Worm (Caenorhabditis elegans) whole organism, L1 larva: Measurements from ENCODE around the gene xpf-1.
A peak's percentile ranks its signal among the peaks of the same experiment; 100 is the strongest.

Experiments
- C04F5.9 ChIP-seq: sonication (generic microtip); optimal IDR thresholded peaks from 2 replicates; lab custom pipeline; 2016; ENCODE audit warnings: missing genetic modification characterization, missing compliant biosample characterization
- C34B4.2 ChIP-seq: sonication (generic microtip); optimal IDR thresholded peaks from 2 replicates; lab custom pipeline; 2017; ENCODE audit warnings: mild to moderate bottlenecking, missing genetic modification characterization, missing compliant biosample characterization
- F16B12.6 ChIP-seq: fragments of 150-350 bp; optimal IDR thresholded peaks from 2 replicates; lab custom pipeline; 2014; ENCODE audit warnings: missing biosample characterization, missing genetic modification characterization
- Y116A8C.19 ChIP-seq: sonication (generic microtip); optimal IDR thresholded peaks from 2 replicates; lab custom pipeline; 2016; ENCODE audit warnings: missing compliant biosample characterization, missing genetic modification characterization, borderline replicate concordance
- alr-1 ChIP-seq: fragments of 200-800 bp; sonication (Bioruptor generic); optimal IDR thresholded peaks from 2 replicates; lab custom pipeline; 2018; ENCODE audit warnings: borderline replicate concordance, mild to moderate bottlenecking, missing genetic modification characterization, missing compliant biosample characterization
- aly-2 ChIP-seq: fragments of 150-350 bp; optimal IDR thresholded peaks from 2 replicates; lab custom pipeline; 2014; ENCODE audit warnings: missing biosample characterization, missing genetic modification characterization
- blmp-1 ChIP-seq: fragments of 150-350 bp; optimal IDR thresholded peaks from 2 replicates; lab custom pipeline; 2014; ENCODE audit warnings: missing biosample characterization, missing genetic modification characterization
- ceh-63 ChIP-seq: fragments of 200-800 bp; sonication (Bioruptor generic); optimal IDR thresholded peaks from 2 replicates; lab custom pipeline; 2018; ENCODE audit warnings: mild to moderate bottlenecking, missing genetic modification characterization, missing compliant biosample characterization
- ceh-90 ChIP-seq: sonication (generic microtip); optimal IDR thresholded peaks from 2 replicates; lab custom pipeline; 2016; ENCODE audit warnings: missing genetic modification characterization, missing compliant biosample characterization
- ces-1 ChIP-seq: fragments of 150-350 bp; optimal IDR thresholded peaks from 2 replicates; lab custom pipeline; 2014; ENCODE audit warnings: missing biosample characterization, missing genetic modification reagents, missing genetic modification characterization
- dpl-1 ChIP-seq, 3 experiments: fragments of 150-350 bp in 2 of 3; sonication (generic microtip) in 1 of 3; optimal IDR thresholded peaks; 2 replicates each; lab custom pipeline; 2014 to 2017; ENCODE audit warnings: missing biosample characterization in 3 of 3, missing genetic modification characterization in 3 of 3, missing genetic modification reagents in 3 of 3
- dsc-1 ChIP-seq: sonication (generic microtip); optimal IDR thresholded peaks from 2 replicates; lab custom pipeline; 2016; ENCODE audit warnings: mild to moderate bottlenecking, missing genetic modification characterization, missing compliant biosample characterization
- egl-13 ChIP-seq: sonication (generic microtip); optimal IDR thresholded peaks from 2 replicates; lab custom pipeline; 2016; ENCODE audit warnings: missing genotype, missing genetic modification reagents, missing genetic modification characterization, missing compliant biosample characterization
- egl-27 ChIP-seq, 2 experiments: fragments of 150-350 bp in 1 of 2; sonication (generic microtip); optimal IDR thresholded peaks; 3 replicates each; lab custom pipeline; 2017 to 2018; ENCODE audit warnings: missing biosample characterization in 2 of 2, missing genetic modification characterization in 2 of 2, missing genetic modification reagents in 2 of 2
- elt-2 ChIP-seq: sonication (generic microtip); optimal IDR thresholded peaks from 2 replicates; lab custom pipeline; 2016; ENCODE audit warnings: missing genetic modification characterization, mild to moderate bottlenecking, inconsistent platforms, missing compliant biosample characterization, missing genetic modification reagents
- elt-3 ChIP-seq, 6 experiments: fragments of 150-350 bp in 1 of 6; sonication (generic microtip); optimal IDR thresholded peaks; 2 replicates each; lab custom pipeline; 2017 to 2018; ENCODE audit warnings: missing biosample characterization in 6 of 6, missing genetic modification characterization in 6 of 6, inconsistent platforms in 1 of 6
- ets-5 ChIP-seq: fragments of 200-800 bp; sonication (Bioruptor generic); IDR thresholded peaks from 2 replicates; pipeline ENCODE4 v1.3.6; 2022; ENCODE audit warnings: missing genetic modification characterization, missing compliant biosample characterization
- fkh-4 ChIP-seq: sonication (generic microtip); optimal IDR thresholded peaks from 2 replicates; lab custom pipeline; 2016; ENCODE audit warnings: missing compliant biosample characterization, missing genetic modification characterization, borderline replicate concordance
- fkh-8 ChIP-seq: sonication (generic microtip); optimal IDR thresholded peaks from 2 replicates; lab custom pipeline; 2016; ENCODE audit warnings: mild to moderate bottlenecking, missing genetic modification characterization, missing compliant biosample characterization
- grh-1 ChIP-seq: fragments of 200-800 bp; sonication (Bioruptor generic); IDR thresholded peaks from 2 replicates; pipeline ENCODE4 v1.3.6; 2022; ENCODE audit warnings: missing genetic modification reagents, missing genetic modification characterization, missing compliant biosample characterization
- hlh-17 ChIP-seq: fragments of 200-800 bp; sonication (Bioruptor generic); optimal IDR thresholded peaks from 2 replicates; lab custom pipeline; 2018; ENCODE audit warnings: missing genetic modification characterization, mild to moderate bottlenecking, missing compliant biosample characterization, moderate library complexity, borderline replicate concordance
- hlh-4 ChIP-seq: sonication (generic microtip); optimal IDR thresholded peaks from 2 replicates; lab custom pipeline; 2016; ENCODE audit warnings: mild to moderate bottlenecking, missing genetic modification characterization, missing compliant biosample characterization
- isw-1 ChIP-seq: fragments of 200-800 bp; sonication (Bioruptor generic); IDR thresholded peaks from 2 replicates; pipeline ENCODE4 v1.3.6; 2022; ENCODE audit warnings: missing genetic modification characterization, missing compliant biosample characterization
- jun-1 ChIP-seq: fragments of 150-350 bp; optimal IDR thresholded peaks from 2 replicates; lab custom pipeline; 2014; ENCODE audit warnings: missing biosample characterization, missing genetic modification reagents, missing genetic modification characterization
- lin-14 ChIP-seq: fragments of 200-800 bp; sonication (Bioruptor generic); optimal IDR thresholded peaks from 2 replicates; lab custom pipeline; 2018; ENCODE audit warnings: mild to moderate bottlenecking, missing genetic modification characterization, moderate library complexity, missing compliant biosample characterization
- lin-15B ChIP-seq: fragments of 150-350 bp; sonication (generic microtip); optimal IDR thresholded peaks from 3 replicates; lab custom pipeline; 2014; ENCODE audit warnings: missing biosample characterization, missing genetic modification characterization
- lin-35 ChIP-seq, 2 experiments: fragments of 150-350 bp; optimal IDR thresholded peaks; 2 replicates each; lab custom pipeline; 2014; ENCODE audit warnings: missing biosample characterization in 2 of 2, missing genetic modification characterization in 2 of 2, missing genetic modification reagents in 2 of 2
- lin-39 ChIP-seq: fragments of 150-350 bp; optimal IDR thresholded peaks from 2 replicates; lab custom pipeline; 2014; ENCODE audit warnings: missing biosample characterization, missing genetic modification reagents, missing genetic modification characterization
- mdl-1 ChIP-seq, 2 experiments: fragments of 150-350 bp; optimal IDR thresholded peaks; 2 replicates each; lab custom pipeline; 2014 to 2017; ENCODE audit warnings: missing biosample characterization in 2 of 2, missing genetic modification characterization in 2 of 2, inconsistent platforms in 1 of 2
- mep-1 ChIP-seq: fragments of 150-350 bp; optimal IDR thresholded peaks from 2 replicates; lab custom pipeline; 2014; ENCODE audit warnings: missing biosample characterization, missing genetic modification characterization
- nhr-12 ChIP-seq: sonication (generic microtip); optimal IDR thresholded peaks from 2 replicates; lab custom pipeline; 2017; ENCODE audit warnings: missing biosample characterization, missing genetic modification characterization
- nhr-20 ChIP-seq: sonication (generic microtip); optimal IDR thresholded peaks from 2 replicates; lab custom pipeline; 2016; ENCODE audit warnings: mild to moderate bottlenecking, missing genetic modification characterization, missing compliant biosample characterization
- nhr-237 ChIP-seq: fragments of 150-350 bp; optimal IDR thresholded peaks from 2 replicates; lab custom pipeline; 2014; ENCODE audit warnings: missing biosample characterization, missing genetic modification characterization
- nhr-47 ChIP-seq: sonication (generic microtip); optimal IDR thresholded peaks from 2 replicates; lab custom pipeline; 2016; ENCODE audit warnings: mild to moderate bottlenecking, missing genetic modification characterization, moderate library complexity, missing compliant biosample characterization
- nhr-76 ChIP-seq: sonication (generic microtip); optimal IDR thresholded peaks from 2 replicates; lab custom pipeline; 2017; ENCODE audit warnings: missing biosample characterization, missing genetic modification characterization
- nhr-84 ChIP-seq: sonication (generic microtip); optimal IDR thresholded peaks from 2 replicates; lab custom pipeline; 2017; ENCODE audit warnings: missing biosample characterization, missing genetic modification characterization
- nhr-85 ChIP-seq: sonication (generic microtip); peaks from one replicate; lab custom pipeline; 2016; ENCODE audit warnings: missing genetic modification characterization, inconsistent platforms, missing compliant biosample characterization
- pax-3 ChIP-seq: fragments of 200-800 bp; sonication (Bioruptor generic); optimal IDR thresholded peaks from 2 replicates; lab custom pipeline; 2018; ENCODE audit warnings: mild to moderate bottlenecking, missing genetic modification characterization, moderate library complexity, missing compliant biosample characterization
- rnt-1 ChIP-seq: sonication (generic microtip); optimal IDR thresholded peaks from 2 replicates; lab custom pipeline; 2016; ENCODE audit warnings: mild to moderate bottlenecking, missing genetic modification characterization, moderate library complexity, missing compliant biosample characterization
- skn-1 ChIP-seq: fragments of 150-350 bp; optimal IDR thresholded peaks from 2 replicates; lab custom pipeline; 2014; ENCODE audit warnings: missing biosample characterization, missing genetic modification characterization
- snpc-4 ChIP-seq: fragments of 150-350 bp; optimal IDR thresholded peaks from 2 replicates; lab custom pipeline; 2014; ENCODE audit warnings: missing biosample characterization, missing genetic modification characterization
- snu-23 ChIP-seq: sonication (generic microtip); optimal IDR thresholded peaks from 2 replicates; lab custom pipeline; 2016; ENCODE audit warnings: missing genetic modification characterization, missing compliant biosample characterization
- sox-4 ChIP-seq: sonication (generic microtip); optimal IDR thresholded peaks from 2 replicates; lab custom pipeline; 2016; ENCODE audit warnings: missing genetic modification characterization, missing compliant biosample characterization
- sptf-1 ChIP-seq: fragments of 150-350 bp; optimal IDR thresholded peaks from 2 replicates; lab custom pipeline; 2014; ENCODE audit warnings: missing biosample characterization, missing genetic modification characterization
- swsn-7 ChIP-seq: sonication (generic microtip); optimal IDR thresholded peaks from 2 replicates; lab custom pipeline; 2016; ENCODE audit warnings: missing genetic modification characterization, missing compliant biosample characterization
- tlp-1 ChIP-seq: fragments of 150-350 bp; optimal IDR thresholded peaks from 2 replicates; lab custom pipeline; 2014; ENCODE audit warnings: missing biosample characterization, missing genetic modification characterization
- unc-86 ChIP-seq: sonication (generic microtip); optimal IDR thresholded peaks from 2 replicates; lab custom pipeline; 2016; ENCODE audit warnings: missing genetic modification characterization, missing compliant biosample characterization
- vab-15 ChIP-seq: sonication (generic microtip); optimal IDR thresholded peaks from 2 replicates; lab custom pipeline; 2017; ENCODE audit warnings: missing genotype, mild to moderate bottlenecking, missing genetic modification characterization, missing compliant biosample characterization
- xbp-1 ChIP-seq: sonication (generic microtip); optimal IDR thresholded peaks from 2 replicates; lab custom pipeline; 2016; ENCODE audit warnings: missing genetic modification characterization, missing compliant biosample characterization
- zip-4 ChIP-seq: fragments of 200-800 bp; sonication (Bioruptor generic); optimal IDR thresholded peaks from 2 replicates; lab custom pipeline; 2018; ENCODE audit warnings: mild to moderate bottlenecking, missing genetic modification characterization, moderate library complexity, missing compliant biosample characterization
- ztf-11 ChIP-seq, 2 experiments: sonication (generic microtip); optimal IDR thresholded peaks; 2 replicates each; lab custom pipeline; 2016 to 2017; ENCODE audit warnings: missing genetic modification characterization in 2 of 2, missing biosample characterization in 1 of 2, missing compliant biosample characterization in 1 of 2

xpf-1 gene

DNA sequence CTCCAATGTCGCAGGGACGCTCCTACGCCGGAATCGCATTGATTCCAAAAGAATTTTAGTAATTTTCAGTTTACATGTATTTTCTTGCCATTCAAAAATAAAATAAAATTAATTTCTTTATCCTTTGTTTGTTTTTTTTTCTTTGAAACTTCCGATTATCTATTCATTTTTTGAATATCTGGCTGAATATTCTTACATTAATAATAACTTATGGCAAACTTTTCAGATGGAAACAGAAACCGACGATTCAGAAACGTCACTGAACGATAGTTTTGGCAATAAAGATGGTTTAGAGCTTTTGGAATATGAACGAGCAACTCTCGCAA is at the start of gene xpf-1:
Gene xpf-1, plus strand, starts transcription at position 227 of the 326 bp plus-strand sequence.
- TF ChIP-seq nhr-12 (tag; lab: Kevin White, UChicago) (no peak), vab-15 (tag; lab: Kevin White, UChicago) (no peak), ces-1 (GFP tag; lab: Kevin White, UChicago) (no peak), C04F5.9 (tag; lab: Kevin White, UChicago) (no peak)
- TF ChIP-seq, all 84 proteins: peak for 0

DNA sequence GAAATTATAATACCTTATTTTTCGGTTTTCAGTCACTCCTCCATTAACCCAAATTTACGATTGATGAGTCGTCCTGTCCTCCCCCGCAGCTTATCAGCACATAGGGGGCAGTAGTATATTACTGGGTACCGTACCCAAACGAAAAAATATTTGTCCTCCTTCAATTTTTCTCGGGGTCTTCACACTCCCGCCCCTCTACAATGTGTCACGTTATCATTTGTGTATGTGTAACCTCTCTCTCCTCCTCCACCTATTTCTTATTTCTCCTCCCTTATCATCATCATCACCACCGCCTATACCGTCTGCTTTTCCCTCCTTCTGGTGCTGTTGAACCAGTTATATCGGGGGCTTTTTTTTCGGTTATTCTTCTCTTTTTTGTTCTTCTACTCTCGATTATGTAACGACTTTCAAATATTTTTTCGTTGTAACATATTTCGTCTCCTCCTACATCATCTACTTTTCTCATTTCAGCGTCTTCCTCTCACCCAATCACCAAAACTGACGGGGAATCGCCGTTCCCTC is 49.6 kb upstream of the xpf-1 start, which contains the start of gene ghi-1:
Gene ghi-1, plus strand, starts transcription at position 472 of the 522 bp plus-strand sequence.
- TF ChIP-seq nhr-20 (tag; lab: Kevin White, UChicago) (peak; percentile 3), mdl-1 (tag; optimal IDR thresholded peaks at IDR 0.05; lab: Kevin White, UChicago) (peak in 1 of 2 experiments; percentile 29), egl-13 (tag; lab: Kevin White, UChicago) (no peak), snu-23 (GFP tag; lab: Kevin White, UChicago) (peak; percentile 16), fkh-4 (tag; lab: Kevin White, UChicago) (no peak), sptf-1 (tag; lab: Kevin White, UChicago) (no peak), nhr-47 (no peak), fkh-8 (tag; lab: Kevin White, UChicago) (no peak), egl-27 (tag; optimal IDR thresholded peaks at IDR 0.05; lab: Kevin White, UChicago) (no peak), elt-2 (peak; percentile 44), hlh-17 (GFP tag; lab: Kevin White, UChicago) (no peak), lin-39 (tag; lab: Kevin White, UChicago) (no peak), ceh-63 (no peak), unc-86 (tag; lab: Kevin White, UChicago) (no peak), zip-4 (GFP tag; lab: Kevin White, UChicago) (no peak), elt-3 (tag; optimal IDR thresholded peaks at IDR 0.05; lab: Kevin White, UChicago) (no peak), isw-1 (no peak), ceh-90 (tag; lab: Kevin White, UChicago) (no peak), xbp-1 (tag; lab: Kevin White, UChicago) (no peak), jun-1 (tag; lab: Kevin White, UChicago) (no peak), mep-1 (tag; lab: Kevin White, UChicago) (no peak), nhr-76 (no peak), nhr-12 (tag; lab: Kevin White, UChicago) (no peak), aly-2 (tag; lab: Kevin White, UChicago) (no peak), grh-1 (no peak), pax-3 (tag; lab: Kevin White, UChicago) (no peak), rnt-1 (tag; lab: Kevin White, UChicago) (no peak), snpc-4 (tag; lab: Kevin White, UChicago) (no peak), tlp-1 (tag; lab: Kevin White, UChicago) (no peak), hlh-4 (tag; lab: Kevin White, UChicago) (no peak), alr-1 (no peak), lin-15B (tag; lab: Kevin White, UChicago) (no peak), sox-4 (tag; lab: Kevin White, UChicago) (no peak), lin-14 (peak; percentile 12), Y116A8C.19 (no peak), nhr-85 (tag; lab: Kevin White, UChicago) (peak; percentile 76), nhr-84 (tag; lab: Kevin White, UChicago) (no peak), dsc-1 (no peak), ztf-11 (tag; optimal IDR thresholded peaks at IDR 0.05; lab: Kevin White, UChicago) (no peak), swsn-7 (tag; lab: Kevin White, UChicago) (no peak), F16B12.6 (tag; lab: Kevin White, UChicago) (no peak), ets-5 (GFP tag; lab: Robert Waterston, UW) (no peak), skn-1 (tag; lab: Kevin White, UChicago) (peak; percentile 10), blmp-1 (tag; lab: Kevin White, UChicago) (no peak), dpl-1 (GFP tag; optimal IDR thresholded peaks at IDR 0.05; lab: Kevin White, UChicago) (no peak), lin-35 (GFP tag; optimal IDR thresholded peaks at IDR 0.05; lab: Kevin White, UChicago) (peak in 1 of 2 experiments; percentile 38), nhr-237 (tag; lab: Kevin White, UChicago) (no peak), C34B4.2 (tag; lab: Kevin White, UChicago) (no peak)
